Fruit fly (Drosophila melanogaster) whole organism, embryonic: ENCODE results near the gene sit.

Experiments used
- Aef1 ChIP-seq: fragments of 200-800 bp; sonication (Bioruptor generic); IDR thresholded peaks from 3 replicates; pipeline ENCODE4 v1.3.6; 2022; ENCODE audit warnings: missing biosample characterization, missing genetic modification characterization
- Awh ChIP-seq: fragments of 200-800 bp; sonication (Bioruptor generic); IDR thresholded peaks from 2 replicates; pipeline ENCODE4, ENCODE4 v1.3.6; 2022; ENCODE audit warnings: missing biosample characterization, missing genetic modification characterization
- CG10209 ChIP-seq: fragments of 200-800 bp; sonication (Bioruptor generic); optimal IDR thresholded peaks from 3 replicates; lab custom pipeline; 2017; ENCODE audit warnings: missing biosample characterization, mild to moderate bottlenecking, missing genetic modification characterization, missing genetic modification reagents
- CG10543 ChIP-seq: fragments of 200-800 bp; sonication (Bioruptor generic); optimal IDR thresholded peaks from 3 replicates; lab custom pipeline; 2017; ENCODE audit warnings: missing biosample characterization, mild to moderate bottlenecking, missing genetic modification characterization, moderate library complexity
- CG11398 ChIP-seq: fragments of 200-800 bp; sonication (Bioruptor generic); optimal IDR thresholded peaks from 2 replicates; lab custom pipeline; 2016; ENCODE audit warnings: missing biosample characterization, missing genetic modification characterization
- CG11504 ChIP-seq: fragments of 200-800 bp; sonication (Bioruptor generic); optimal IDR thresholded peaks from 3 replicates; lab custom pipeline; 2019; ENCODE audit warnings: missing biosample characterization, mild to moderate bottlenecking, missing genetic modification characterization, moderate library complexity
- CG12071 ChIP-seq: fragments of 200-800 bp; sonication (Bioruptor generic); optimal IDR thresholded peaks from 3 replicates; lab custom pipeline; 2018; ENCODE audit warnings: missing biosample characterization, mild to moderate bottlenecking, missing genetic modification characterization
- CG12219 ChIP-seq: fragments of 200-800 bp; sonication (Bioruptor generic); optimal IDR thresholded peaks from 3 replicates; lab custom pipeline; 2018; ENCODE audit warnings: missing biosample characterization, mild to moderate bottlenecking, missing genetic modification characterization
- CG1233 ChIP-seq: fragments of 200-800 bp; sonication (Bioruptor generic); optimal IDR thresholded peaks from 4 replicates; lab custom pipeline; 2018; ENCODE audit warnings: missing biosample characterization, mild to moderate bottlenecking, missing genetic modification characterization
- CG12769 ChIP-seq: fragments of 200-800 bp; sonication (Bioruptor generic); optimal IDR thresholded peaks from 2 replicates; lab custom pipeline; 2019; ENCODE audit warnings: missing biosample characterization, mild to moderate bottlenecking, missing genetic modification characterization, moderate library complexity
- CG13424 ChIP-seq: fragments of 200-800 bp; sonication (Bioruptor generic); optimal IDR thresholded peaks from 2 replicates; lab custom pipeline; 2019; ENCODE audit warnings: missing biosample characterization, mild to moderate bottlenecking, missing genetic modification characterization, moderate library complexity
- CG14014 ChIP-seq: fragments of 200-800 bp; sonication (Bioruptor generic); IDR thresholded peaks from 2 replicates; pipeline ENCODE4 v1.3.6; 2022; ENCODE audit warnings: missing biosample characterization, missing genetic modification characterization
- CG15601 ChIP-seq: fragments of 200-800 bp; sonication (Bioruptor generic); optimal IDR thresholded peaks from 3 replicates; lab custom pipeline; 2019; ENCODE audit warnings: missing biosample characterization, mild to moderate bottlenecking, missing genetic modification characterization, moderate library complexity
- CG17568 ChIP-seq: fragments of 200-800 bp; sonication (Bioruptor generic); optimal IDR thresholded peaks from 2 replicates; lab custom pipeline; 2018; ENCODE audit warnings: missing biosample characterization, mild to moderate bottlenecking, missing genetic modification characterization, moderate library complexity
- CG17612 ChIP-seq: fragments of 200-800 bp; sonication (Bioruptor generic); IDR thresholded peaks from 2 replicates; pipeline ENCODE4 v1.3.6; 2022; ENCODE audit warnings: missing biosample characterization, missing genetic modification characterization
- CG18476 ChIP-seq: fragments of 200-800 bp; sonication (Bioruptor generic); optimal IDR thresholded peaks from 2 replicates; lab custom pipeline; 2016; ENCODE audit warnings: missing biosample characterization, mild to moderate bottlenecking, missing genetic modification characterization
- CG18599 ChIP-seq: fragments of 200-800 bp; sonication (Bioruptor generic); optimal IDR thresholded peaks from 3 replicates; lab custom pipeline; 2017; ENCODE audit warnings: missing biosample characterization, missing genetic modification characterization, mild to moderate bottlenecking, moderate library complexity, missing genetic modification reagents
- CG2199 ChIP-seq: fragments of 200-800 bp; sonication (Bioruptor generic); IDR thresholded peaks from 3 replicates; pipeline ENCODE4 v1.3.6; 2022; ENCODE audit warnings: missing biosample characterization, missing genetic modification characterization
- CG2678 ChIP-seq: fragments of 200-800 bp; sonication (Bioruptor generic); optimal IDR thresholded peaks from 3 replicates; lab custom pipeline; 2019; ENCODE audit warnings: missing biosample characterization, mild to moderate bottlenecking, missing genetic modification characterization, moderate library complexity
- CG2875 ChIP-seq: fragments of 200-800 bp; sonication (Bioruptor generic); optimal IDR thresholded peaks from 2 replicates; lab custom pipeline; 2017; ENCODE audit warnings: missing biosample characterization, mild to moderate bottlenecking, missing genetic modification characterization, missing genetic modification reagents
- CG32767 ChIP-seq: fragments of 200-800 bp; sonication (Bioruptor generic); IDR thresholded peaks from 2 replicates; pipeline ENCODE4 v1.3.6; 2022; ENCODE audit warnings: missing biosample characterization, missing genetic modification characterization
- CG32772 ChIP-seq: fragments of 200-800 bp; sonication (Bioruptor generic); IDR thresholded peaks from 2 replicates; pipeline ENCODE4 v1.3.6; 2022; ENCODE audit warnings: missing biosample characterization, missing genetic modification characterization
- CG3407 ChIP-seq: fragments of 200-800 bp; sonication (Bioruptor generic); optimal IDR thresholded peaks from 2 replicates; lab custom pipeline; 2018; ENCODE audit warnings: missing biosample characterization, mild to moderate bottlenecking, missing genetic modification characterization
- CG43689 ChIP-seq: fragments of 200-800 bp; sonication (Bioruptor generic); IDR thresholded peaks from 2 replicates; pipeline ENCODE4 v1.3.6; 2022; ENCODE audit warnings: missing biosample characterization, missing genetic modification characterization
- CG4617 ChIP-seq: fragments of 200-800 bp; sonication (Bioruptor generic); optimal IDR thresholded peaks from 3 replicates; lab custom pipeline; 2016; ENCODE audit warnings: missing biosample characterization, missing genetic modification characterization, borderline replicate concordance
- CG8359 ChIP-seq: fragments of 200-800 bp; sonication (Bioruptor generic); optimal IDR thresholded peaks from 2 replicates; lab custom pipeline; 2017; ENCODE audit warnings: missing biosample characterization, mild to moderate bottlenecking, missing genetic modification characterization, borderline replicate concordance
- CG9215 ChIP-seq: fragments of 200-800 bp; sonication (Bioruptor generic); IDR thresholded peaks from 2 replicates; pipeline ENCODE4 v1.3.6; 2022; ENCODE audit warnings: missing biosample characterization, missing genetic modification characterization
- CoRest ChIP-seq: fragments of 200-800 bp; sonication (Bioruptor generic); optimal IDR thresholded peaks from 3 replicates; lab custom pipeline; 2018; ENCODE audit warnings: missing biosample characterization, mild to moderate bottlenecking, missing genetic modification characterization, moderate library complexity
- D19B ChIP-seq: fragments of 200-800 bp; sonication (Bioruptor generic); optimal IDR thresholded peaks from 2 replicates; lab custom pipeline; 2017; ENCODE audit warnings: missing biosample characterization, mild to moderate bottlenecking, missing genetic modification characterization
- Drgx ChIP-seq: fragments of 200-800 bp; sonication (Bioruptor generic); IDR thresholded peaks from 2 replicates; pipeline ENCODE4 v1.3.6; 2022; ENCODE audit warnings: missing biosample characterization, missing genetic modification characterization
- Hmr ChIP-seq: fragments of 200-800 bp; sonication (Bioruptor generic); optimal IDR thresholded peaks from 3 replicates; lab custom pipeline; 2017; ENCODE audit warnings: mild to moderate bottlenecking, missing biosample characterization, missing genetic modification reagents, missing genetic modification characterization
- Jarid2 ChIP-seq: fragments of 200-800 bp; sonication (Bioruptor generic); optimal IDR thresholded peaks from 3 replicates; lab custom pipeline; 2017; ENCODE audit warnings: mild to moderate bottlenecking, missing biosample characterization, missing genetic modification reagents, missing genetic modification characterization
- Meics ChIP-seq: fragments of 200-800 bp; sonication (Bioruptor generic); optimal IDR thresholded peaks from 2 replicates; lab custom pipeline; 2017; ENCODE audit warnings: missing biosample characterization, mild to moderate bottlenecking, missing genetic modification characterization
- Usf ChIP-seq: fragments of 200-800 bp; sonication (Bioruptor generic); optimal IDR thresholded peaks from 2 replicates; lab custom pipeline; 2017; ENCODE audit warnings: missing genotype, missing biosample characterization, missing genetic modification characterization
- ara ChIP-seq: fragments of 200-800 bp; sonication (Bioruptor generic); IDR thresholded peaks from 2 replicates; pipeline ENCODE4 v1.3.6; 2022; ENCODE audit warnings: missing biosample characterization, missing genetic modification characterization
- az2 ChIP-seq: fragments of 200-800 bp; sonication (Bioruptor generic); optimal IDR thresholded peaks from 3 replicates; lab custom pipeline; 2016; ENCODE audit warnings: missing biosample characterization, missing genetic modification characterization
- bab2 ChIP-seq: fragments of 200-800 bp; sonication (Bioruptor generic); optimal IDR thresholded peaks from 2 replicates; lab custom pipeline; 2016; ENCODE audit warnings: missing biosample characterization, missing genetic modification characterization
- danr ChIP-seq: fragments of 200-800 bp; sonication (Bioruptor generic); IDR thresholded peaks from 2 replicates; pipeline ENCODE4 v1.3.6; 2022; ENCODE audit warnings: missing biosample characterization, missing genetic modification characterization
- eve ChIP-seq, 2 experiments: fragments of >200 bp; optimal IDR thresholded peaks; 2 replicates each; lab custom pipeline; 2017; ENCODE audit warnings: missing biosample characterization in 2 of 2, missing genetic modification characterization in 2 of 2
- fd96Cb ChIP-seq: fragments of 200-800 bp; sonication (Bioruptor generic); optimal IDR thresholded peaks from 2 replicates; lab custom pipeline; 2018; ENCODE audit warnings: missing biosample characterization, mild to moderate bottlenecking, missing genetic modification characterization, moderate library complexity
- ftz-f1 ChIP-seq: fragments of 200-800 bp; sonication (Bioruptor generic); optimal IDR thresholded peaks from 2 replicates; lab custom pipeline; 2016; ENCODE audit warnings: missing biosample characterization, missing genetic modification characterization
- kni ChIP-seq: fragments of 200-800 bp; sonication (Bioruptor generic); optimal IDR thresholded peaks from 3 replicates; lab custom pipeline; 2017; ENCODE audit warnings: mild to moderate bottlenecking, missing biosample characterization, missing genetic modification reagents, missing genetic modification characterization
- lola ChIP-seq, 3 experiments: fragments of >200 bp in 2 of 3; fragments of 200-800 bp in 1 of 3; sonication (Bioruptor generic) in 1 of 3; optimal IDR thresholded peaks; 2 replicates each; lab custom pipeline; 2017 to 2019; ENCODE audit warnings: missing biosample characterization in 3 of 3, missing genetic modification characterization in 3 of 3, mild to moderate bottlenecking in 1 of 3, moderate library complexity in 1 of 3
- mirr ChIP-seq: fragments of 200-800 bp; sonication (Bioruptor generic); optimal IDR thresholded peaks from 3 replicates; lab custom pipeline; 2018; ENCODE audit warnings: missing biosample characterization, mild to moderate bottlenecking, missing genetic modification characterization
- peb ChIP-seq: fragments of 200-800 bp; sonication (Bioruptor generic); IDR thresholded peaks from 2 replicates; pipeline ENCODE4 v1.3.6; 2022; ENCODE audit warnings: missing biosample characterization, missing genetic modification characterization
- run ChIP-seq: fragments of 200-800 bp; sonication (Bioruptor generic); optimal IDR thresholded peaks from 3 replicates; lab custom pipeline; 2018; ENCODE audit warnings: missing biosample characterization, mild to moderate bottlenecking, missing genetic modification characterization
- sens-2 ChIP-seq: fragments of 200-800 bp; sonication (Bioruptor generic); IDR thresholded peaks from 2 replicates; pipeline ENCODE4 v1.3.6; 2022; ENCODE audit warnings: missing biosample characterization, missing genetic modification characterization
- seq ChIP-seq: fragments of 200-800 bp; sonication (Bioruptor generic); IDR thresholded peaks from 2 replicates; pipeline ENCODE4 v1.3.6; 2022; ENCODE audit warnings: missing biosample characterization, missing genetic modification characterization
- sqz ChIP-seq: fragments of 200-800 bp; sonication (Bioruptor generic); optimal IDR thresholded peaks from 3 replicates; lab custom pipeline; 2018; ENCODE audit warnings: missing biosample characterization, mild to moderate bottlenecking, missing genetic modification characterization
- ssp ChIP-seq: fragments of 200-800 bp; sonication (Bioruptor generic); IDR thresholded peaks from 2 replicates; pipeline ENCODE4 v1.3.6; 2022; ENCODE audit warnings: missing biosample characterization, missing genetic modification characterization

Gene sit

DNA sequence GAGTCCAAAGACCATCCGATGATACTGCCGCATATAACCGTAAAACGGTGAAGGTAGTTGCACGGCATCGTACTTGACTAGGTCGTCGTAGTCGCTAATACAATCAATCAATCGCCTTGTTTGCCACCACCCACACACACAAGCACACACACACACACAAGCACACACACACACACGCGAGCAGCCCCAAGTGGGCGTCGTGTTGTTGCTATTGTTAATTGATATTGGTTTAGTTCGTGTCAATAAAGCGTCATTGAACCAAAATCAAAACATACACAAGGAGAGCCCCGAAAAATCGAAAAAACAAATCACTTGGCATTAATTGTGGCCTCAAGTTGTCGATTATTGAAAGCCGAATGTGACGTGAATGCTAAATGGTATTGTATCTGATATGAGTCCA, 34.1 kb upstream of the sit start (continued):
- TF ChIP-seq CG12219 (GFP tag; lab: Kevin White, UChicago) = peak; percentile 39
- TF ChIP-seq CG8359 (GFP tag; lab: Kevin White, UChicago) = peak; percentile 27
- TF ChIP-seq ftz-f1 (GFP tag; lab: Kevin White, UChicago) = peak; percentile 37
- TF ChIP-seq sens-2 (GFP tag; lab: Robert Waterston, UW) = peak; percentile 60
- no peak for TF ChIP-seq CG17612
- TF ChIP-seq seq (GFP tag; lab: Robert Waterston, UW) = peak; percentile 85
- peak; percentile 34 for TF ChIP-seq CG10543 (GFP tag; lab: Kevin White, UChicago)
- TF ChIP-seq Drgx = no peak
- TF ChIP-seq CG3407 = peak; percentile 66
- TF ChIP-seq CG9215 (GFP tag; lab: Robert Waterston, UW) = no peak
- TF ChIP-seq CG12071 = peak; percentile 65
- peak; percentile 7 for TF ChIP-seq CG13424
- TF ChIP-seq CG11504 (tag; lab: Kevin White, UChicago) = peak; percentile 15
- TF ChIP-seq CG43689 = peak; percentile 40; the same call in 1 of the 2 replicates
- no peak for TF ChIP-seq ssp (GFP tag; lab: Robert Waterston, UW)
- peak; percentile 56 for TF ChIP-seq ara (GFP tag; lab: Robert Waterston, UW)
- no peak for TF ChIP-seq CG18476 (GFP tag; lab: Kevin White, UChicago)
- peak; percentile 84 for TF ChIP-seq CG14014
- TF ChIP-seq eve (GFP tag; optimal IDR thresholded peaks at IDR 0.05; lab: Kevin White, UChicago) = no peak
- peak; percentile 69 for TF ChIP-seq kni (GFP tag; lab: Kevin White, UChicago)
- TF ChIP-seq CoRest (tag; lab: Kevin White, UChicago) = peak; percentile 26
- peak; percentile 61 for TF ChIP-seq bab2
- peak; percentile 18 for TF ChIP-seq Jarid2
- TF ChIP-seq CG2875 (GFP tag; lab: Kevin White, UChicago) = peak; percentile 27
- TF ChIP-seq CG10209 (GFP tag; lab: Kevin White, UChicago) = peak; percentile 62
- peak; percentile 77 for TF ChIP-seq CG11398
- TF ChIP-seq Hmr = peak; percentile 74
- TF ChIP-seq Awh = peak; percentile 80
- TF ChIP-seq fd96Cb = peak; percentile 4
- no peak for TF ChIP-seq D19B (GFP tag; lab: Kevin White, UChicago)
- TF ChIP-seq CG2199 = peak; percentile 57; the same call in 1 of the 3 replicates
- peak; percentile 68 for TF ChIP-seq CG2678 (tag; lab: Kevin White, UChicago)
- TF ChIP-seq CG17568 (GFP tag; lab: Kevin White, UChicago) = no peak
- peak; percentile 79 for TF ChIP-seq mirr (GFP tag; lab: Kevin White, UChicago)
- TF ChIP-seq CG4617 (GFP tag; lab: Kevin White, UChicago) = no peak
- peak; percentile 55 for TF ChIP-seq CG18599 (GFP tag; lab: Kevin White, UChicago)
- peak; percentile 34; the same call in 1 of the 2 replicates for TF ChIP-seq CG32772 (GFP tag; lab: Robert Waterston, UW)
- TF ChIP-seq peb (GFP tag; lab: Robert Waterston, UW) = peak; percentile 43; the same call in 1 of the 2 replicates
- TF ChIP-seq CG12769 = peak; percentile 63
- no peak for TF ChIP-seq az2
- peak; percentile 50 for TF ChIP-seq Meics (GFP tag; lab: Kevin White, UChicago)
- TF ChIP-seq danr (GFP tag; lab: Robert Waterston, UW) = 0 out of 2 replicates have a peak, but pooled peaks have one; percentile 40
- TF ChIP-seq run (tag; lab: Kevin White, UChicago) = no peak
- TF ChIP-seq Aef1 (GFP tag; lab: Robert Waterston, UW) = no peak
- TF ChIP-seq CG32767 (GFP tag; lab: Robert Waterston, UW) = peak; percentile 41; the same call in 1 of the 2 replicates
- no peak for TF ChIP-seq sqz (GFP tag; lab: Kevin White, UChicago)
- TF ChIP-seq CG15601 = peak; percentile 66
- peak; percentile 54 for TF ChIP-seq CG1233 (GFP tag; lab: Kevin White, UChicago)
- peak in 1 of 3 experiments; percentile 30 for TF ChIP-seq lola (GFP tag; optimal IDR thresholded peaks at IDR 0.05; lab: Kevin White, UChicago)
- no peak for TF ChIP-seq Usf (GFP tag; lab: Kevin White, UChicago)
